Fruit fly (Drosophila melanogaster) whole organism, embryonic: ENCODE results near the gene HUWE1.
A peak's percentile ranks its signal among the peaks of the same experiment; 100 is the strongest.

Source experiments
- BEAF-32 ChIP-seq: fragments of 200-800 bp; sonication (Bioruptor generic); optimal IDR thresholded peaks from 3 replicates; lab custom pipeline; 2017; ENCODE audit warnings: missing biosample characterization, missing genetic modification characterization, mild to moderate bottlenecking, moderate library complexity, missing genetic modification reagents
- C15 ChIP-seq: fragments of 200-800 bp; sonication (Bioruptor generic); IDR thresholded peaks from 3 replicates; pipeline ENCODE4 v1.3.6; 2022; ENCODE audit warnings: missing biosample characterization, missing genetic modification characterization
- CG11247 ChIP-seq: fragments of 200-800 bp; sonication (Bioruptor generic); IDR thresholded peaks from 2 replicates; pipeline ENCODE4 v1.3.6; 2022; ENCODE audit warnings: missing biosample characterization, missing genetic modification characterization
- CG11696 ChIP-seq: fragments of 200-800 bp; sonication (Bioruptor generic); IDR thresholded peaks from 2 replicates; pipeline ENCODE4 v1.3.6; 2022; ENCODE audit warnings: missing biosample characterization, missing genetic modification characterization
- CG12391 ChIP-seq: fragments of 200-800 bp; sonication (Bioruptor generic); optimal IDR thresholded peaks from 3 replicates; lab custom pipeline; 2018; ENCODE audit warnings: missing biosample characterization, mild to moderate bottlenecking, missing genetic modification characterization, moderate library complexity
- CG1647 ChIP-seq: fragments of 200-800 bp; sonication (Bioruptor generic); optimal IDR thresholded peaks from 3 replicates; lab custom pipeline; 2016; ENCODE audit warnings: missing biosample characterization, missing genetic modification characterization
- CG16779 ChIP-seq: fragments of 200-800 bp; sonication (Bioruptor generic); IDR thresholded peaks from 2 replicates; pipeline ENCODE4 v1.3.6; 2022; ENCODE audit warnings: missing biosample characterization, missing genetic modification characterization
- CG17186 ChIP-seq: fragments of 200-800 bp; sonication (Bioruptor generic); optimal IDR thresholded peaks from 3 replicates; lab custom pipeline; 2017; ENCODE audit warnings: missing biosample characterization, missing genetic modification reagents, missing genetic modification characterization
- CG2120 ChIP-seq: fragments of 200-800 bp; sonication (Bioruptor generic); optimal IDR thresholded peaks from 3 replicates; lab custom pipeline; 2016; ENCODE audit warnings: missing biosample characterization, missing genetic modification characterization
- CG2712 ChIP-seq: fragments of 200-800 bp; optimal IDR thresholded peaks from 3 replicates; lab custom pipeline; 2019; ENCODE audit warnings: missing biosample characterization, mild to moderate bottlenecking, missing genetic modification characterization, moderate library complexity
- CG7271 ChIP-seq: fragments of 200-800 bp; sonication (Bioruptor generic); optimal IDR thresholded peaks from 2 replicates; lab custom pipeline; 2018; ENCODE audit warnings: missing biosample characterization, mild to moderate bottlenecking, missing genetic modification characterization, moderate library complexity
- CG7839 ChIP-seq: fragments of 200-800 bp; sonication (Bioruptor generic); optimal IDR thresholded peaks from 3 replicates; lab custom pipeline; 2018; ENCODE audit warnings: missing biosample characterization, mild to moderate bottlenecking, missing genetic modification characterization, moderate library complexity
- CG7928 ChIP-seq: fragments of 200-800 bp; sonication (Bioruptor generic); optimal IDR thresholded peaks from 2 replicates; lab custom pipeline; 2017; ENCODE audit warnings: missing biosample characterization, mild to moderate bottlenecking, missing genetic modification characterization
- CG8290 ChIP-seq, 3 experiments: fragments of 200-800 bp; sonication (Bioruptor generic); optimal IDR thresholded peaks; 2 replicates each; lab custom pipeline; 2016 to 2019; ENCODE audit warnings: missing biosample characterization in 3 of 3, missing genetic modification characterization in 3 of 3, mild to moderate bottlenecking in 2 of 3, moderate library complexity in 1 of 3
- CoRest ChIP-seq: fragments of 200-800 bp; sonication (Bioruptor generic); optimal IDR thresholded peaks from 3 replicates; lab custom pipeline; 2018; ENCODE audit warnings: missing biosample characterization, mild to moderate bottlenecking, missing genetic modification characterization, moderate library complexity
- Dll ChIP-seq: fragments of 200-800 bp; sonication (Bioruptor generic); IDR thresholded peaks from 4 replicates; pipeline ENCODE4 v1.3.6; 2022; ENCODE audit warnings: missing biosample characterization, missing genetic modification characterization; ENCODE audit not compliant: partially characterized antibody
- Doc2 ChIP-seq: fragments of 200-800 bp; sonication (Bioruptor generic); IDR thresholded peaks from 2 replicates; pipeline ENCODE4 v1.3.6; 2022; ENCODE audit warnings: missing biosample characterization, missing genetic modification characterization
- Dref ChIP-seq: fragments of 200-800 bp; sonication (Bioruptor generic); IDR thresholded peaks from 2 replicates; pipeline ENCODE4 v1.3.6; 2022; ENCODE audit warnings: missing biosample characterization, missing genetic modification characterization
- Ets97D ChIP-seq: fragments of 200-800 bp; sonication (Bioruptor generic); optimal IDR thresholded peaks from 3 replicates; lab custom pipeline; 2016; ENCODE audit warnings: missing biosample characterization, missing genetic modification characterization
- HHEX ChIP-seq: fragments of 200-800 bp; sonication (Bioruptor generic); optimal IDR thresholded peaks from 3 replicates; lab custom pipeline; 2017; ENCODE audit warnings: missing biosample characterization, mild to moderate bottlenecking, missing genetic modification characterization, missing genetic modification reagents
- MBD-R2 ChIP-seq: fragments of 200-800 bp; sonication (Bioruptor generic); IDR thresholded peaks from 2 replicates; pipeline ENCODE4 v1.3.6; 2022; ENCODE audit warnings: missing biosample characterization, missing genetic modification characterization
- Med ChIP-seq: fragments of 200-800 bp; sonication (Bioruptor generic); peaks from one replicate; lab custom pipeline; 2016; ENCODE audit warnings: missing biosample characterization, missing genetic modification characterization, mild to moderate bottlenecking, inconsistent platforms, moderate library complexity
- Ptx1 ChIP-seq: fragments of 200-800 bp; sonication (Bioruptor generic); IDR thresholded peaks from 2 replicates; pipeline ENCODE4 v1.3.6; 2022; ENCODE audit warnings: missing biosample characterization, missing genetic modification characterization
- Rfx ChIP-seq: fragments of 200-800 bp; sonication (Bioruptor generic); IDR thresholded peaks from 2 replicates; pipeline ENCODE4 v1.3.6; 2022; ENCODE audit warnings: missing biosample characterization, missing genetic modification characterization
- Sin3A ChIP-seq: fragments of >200 bp; optimal IDR thresholded peaks from 2 replicates; lab custom pipeline; 2018
- Sry-β ChIP-seq: fragments of 200-800 bp; sonication (Bioruptor generic); optimal IDR thresholded peaks from 2 replicates; lab custom pipeline; 2018; ENCODE audit warnings: missing biosample characterization, mild to moderate bottlenecking, missing genetic modification characterization, moderate library complexity
- az2 ChIP-seq: fragments of 200-800 bp; sonication (Bioruptor generic); optimal IDR thresholded peaks from 3 replicates; lab custom pipeline; 2016; ENCODE audit warnings: missing biosample characterization, missing genetic modification characterization
- bab2 ChIP-seq: fragments of 200-800 bp; sonication (Bioruptor generic); optimal IDR thresholded peaks from 2 replicates; lab custom pipeline; 2016; ENCODE audit warnings: missing biosample characterization, missing genetic modification characterization
- ci ChIP-seq: fragments of 200-800 bp; sonication (Bioruptor generic); IDR thresholded peaks from 3 replicates; pipeline ENCODE4 v1.3.6; 2022; ENCODE audit warnings: missing biosample characterization, missing genetic modification characterization
- crp ChIP-seq, 2 experiments: fragments of 200-800 bp; sonication (Bioruptor generic); optimal IDR thresholded peaks; 2 replicates in 1 of 2; 3 replicates in 1 of 2; lab custom pipeline; 2017; ENCODE audit warnings: missing biosample characterization in 2 of 2, missing genetic modification characterization in 2 of 2, mild to moderate bottlenecking in 1 of 2, moderate library complexity in 1 of 2
- dysf ChIP-seq: fragments of 200-800 bp; sonication (Bioruptor generic); IDR thresholded peaks from 3 replicates; pipeline ENCODE4 v1.3.6; 2022; ENCODE audit warnings: missing biosample characterization, missing genetic modification characterization
- esg ChIP-seq: fragments of 200-800 bp; sonication (Bioruptor generic); conservative IDR thresholded peaks from 2 replicates; pipeline ENCODE4 v1.3.6; 2022; ENCODE audit warnings: missing biosample characterization, missing genetic modification characterization
- ewg ChIP-seq: fragments of 200-800 bp; sonication (Bioruptor generic); optimal IDR thresholded peaks from 3 replicates; lab custom pipeline; 2017; ENCODE audit warnings: mild to moderate bottlenecking, missing biosample characterization, missing genetic modification reagents, missing genetic modification characterization
- hkb ChIP-seq, 2 experiments: fragments of 200-800 bp in 1 of 2; fragments of >200 bp in 1 of 2; sonication (Bioruptor generic) in 1 of 2; IDR thresholded peaks in 1 of 2; optimal IDR thresholded peaks in 1 of 2; 2 replicates each; pipeline versions ENCODE4 v1.3.6 to Lab custom; 2017 to 2022; ENCODE audit warnings: missing biosample characterization in 1 of 2, missing genetic modification characterization in 1 of 2
- insv ChIP-seq, 2 experiments: fragments of 200-800 bp; sonication (Bioruptor generic); optimal IDR thresholded peaks; 3 replicates each; lab custom pipeline; 2016 to 2018; ENCODE audit warnings: missing biosample characterization in 2 of 2, missing genetic modification characterization in 2 of 2
- mam ChIP-seq: fragments of 200-800 bp; sonication (Bioruptor generic); optimal IDR thresholded peaks from 3 replicates; lab custom pipeline; 2016; ENCODE audit warnings: missing biosample characterization, missing genetic modification characterization
- nmo ChIP-seq: fragments of 200-800 bp; sonication (Bioruptor generic); optimal IDR thresholded peaks from 2 replicates; lab custom pipeline; 2018; ENCODE audit warnings: missing biosample characterization, mild to moderate bottlenecking, missing genetic modification characterization, moderate library complexity
- phol ChIP-seq: fragments of 200-800 bp; sonication (Bioruptor generic); optimal IDR thresholded peaks from 3 replicates; lab custom pipeline; 2018; ENCODE audit warnings: missing biosample characterization, mild to moderate bottlenecking, missing genetic modification characterization, moderate library complexity
- prd ChIP-seq, 3 experiments: fragments of >200 bp in 2 of 3; fragments of 200-800 bp in 1 of 3; sonication (Bioruptor generic) in 1 of 3; optimal IDR thresholded peaks in 2 of 3; IDR thresholded peaks in 1 of 3; 2 replicates in 2 of 3; 3 replicates in 1 of 3; pipeline versions ENCODE4 v1.3.6 to Lab custom; 2017 to 2022; ENCODE audit warnings: missing biosample characterization in 1 of 3, missing genetic modification characterization in 1 of 3
- pzg ChIP-seq: fragments of 200-800 bp; sonication (Bioruptor generic); optimal IDR thresholded peaks from 3 replicates; lab custom pipeline; 2018; ENCODE audit warnings: missing biosample characterization, mild to moderate bottlenecking, missing genetic modification characterization, moderate library complexity
- row ChIP-seq: fragments of 200-800 bp; sonication (Bioruptor generic); IDR thresholded peaks from 3 replicates; pipeline ENCODE4 v1.3.6; 2022; ENCODE audit warnings: missing biosample characterization, missing genetic modification characterization
- sisA ChIP-seq: fragments of 200-800 bp; sonication (Bioruptor generic); IDR thresholded peaks from 2 replicates; pipeline ENCODE4 v1.3.6; 2022; ENCODE audit warnings: missing biosample characterization, missing genetic modification characterization
- slbo ChIP-seq: fragments of 200-800 bp; sonication (Bioruptor generic); IDR thresholded peaks from 2 replicates; pipeline ENCODE4 v1.3.6; 2022; ENCODE audit warnings: missing biosample characterization, missing genetic modification characterization
- sqz ChIP-seq: fragments of 200-800 bp; sonication (Bioruptor generic); optimal IDR thresholded peaks from 3 replicates; lab custom pipeline; 2018; ENCODE audit warnings: missing biosample characterization, mild to moderate bottlenecking, missing genetic modification characterization
- stc ChIP-seq: fragments of 200-800 bp; sonication (Bioruptor generic); IDR thresholded peaks from 2 replicates; pipeline ENCODE4 v1.3.6; 2022; ENCODE audit warnings: missing biosample characterization, missing genetic modification characterization
- tll ChIP-seq, 2 experiments: fragments of 200-800 bp in 1 of 2; fragments of >200 bp in 1 of 2; sonication (Bioruptor generic) in 1 of 2; optimal IDR thresholded peaks; 2 replicates each; lab custom pipeline; 2017 to 2019; ENCODE audit warnings: missing biosample characterization in 2 of 2, missing genetic modification characterization in 2 of 2, mild to moderate bottlenecking in 1 of 2, moderate library complexity in 1 of 2
- toy ChIP-seq: fragments of 200-800 bp; sonication (Bioruptor generic); IDR thresholded peaks from 2 replicates; pipeline ENCODE4 v1.3.6; 2022; ENCODE audit warnings: missing biosample characterization, missing genetic modification characterization

Gene HUWE1

DNA sequence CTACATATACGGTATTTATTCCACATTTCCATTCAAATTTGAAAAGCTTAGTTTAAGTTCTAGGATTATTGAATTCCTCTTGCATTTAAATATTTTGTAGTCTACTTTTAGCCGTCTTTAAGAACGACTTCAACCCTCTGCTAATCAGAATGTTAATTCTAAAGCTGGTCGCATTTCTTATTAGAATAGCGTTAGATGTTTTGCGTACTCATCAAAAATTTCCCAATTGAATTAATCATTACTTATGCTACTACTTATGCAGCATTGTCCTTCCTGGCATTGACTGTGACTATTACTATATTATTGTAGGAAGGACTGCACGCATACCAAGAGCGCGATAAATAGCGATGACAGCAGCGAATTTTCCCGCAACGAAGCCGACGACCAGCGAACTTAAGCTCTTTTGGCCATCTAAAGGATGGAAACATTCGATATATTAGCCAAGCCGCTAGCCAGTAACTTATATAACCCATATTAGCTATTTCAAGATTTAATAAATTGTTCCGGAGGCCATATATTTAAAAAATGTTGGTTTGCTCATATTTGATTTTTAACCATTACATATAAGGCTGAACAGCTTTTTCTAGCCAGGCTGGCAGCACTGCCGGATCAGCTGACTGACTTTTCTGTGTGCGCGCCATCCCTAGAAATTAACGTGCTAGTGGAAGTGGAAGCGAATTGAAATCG lies 15.4 kb upstream of the HUWE1 start, which contains the start of gene CG8128 (continued):
- TF ChIP-seq CG7839 (tag; lab: Kevin White, UChicago) (peak; percentile 16), sisA (0 out of 2 replicates have a peak, but pooled peaks have one; percentile 9), Doc2 (GFP tag; lab: Robert Waterston, UW) (no peak), CG2712 (tag; lab: Kevin White, UChicago) (peak; percentile 14), MBD-R2 (GFP tag; lab: Robert Waterston, UW) (no peak; the same call in 1 of the 2 replicates), sqz (no peak), esg (peak; percentile 15; the same call in 1 of the 2 replicates), Dll (GFP tag; lab: Robert Waterston, UW) (0 out of 4 replicates have a peak, but pooled peaks have one; percentile 10), toy (GFP tag; lab: Robert Waterston, UW) (no peak), CG2120 (GFP tag; lab: Kevin White, UChicago) (peak; percentile 32), Dref (GFP tag; lab: Robert Waterston, UW) (peak; percentile 36; the same call in 1 of the 2 replicates), pzg (GFP tag; lab: Kevin White, UChicago) (peak; percentile 45), CG7928 (GFP tag; lab: Kevin White, UChicago) (peak; percentile 90), nmo (GFP tag; lab: Kevin White, UChicago) (peak; percentile 30), bab2 (GFP tag; lab: Kevin White, UChicago) (peak; percentile 9), phol (tag; lab: Kevin White, UChicago) (peak; percentile 15), row (GFP tag; lab: Robert Waterston, UW) (peak; percentile 78), CG12391 (peak; percentile 2), dysf (GFP tag; lab: Robert Waterston, UW) (0 out of 3 replicates have a peak, but pooled peaks have one; percentile 6), slbo (GFP tag; lab: Robert Waterston, UW) (peak; percentile 18; the same call in 1 of the 2 replicates), HHEX (GFP tag; lab: Kevin White, UChicago) (no peak), CG7271 (tag; lab: Kevin White, UChicago) (no peak), mam (GFP tag; lab: Kevin White, UChicago) (peak; percentile 13), hkb (optimal IDR thresholded peaks at IDR 0.05; lab: Kevin White, UChicago) (peak; percentile 60), hkb (GFP tag; IDR thresholded peaks at IDR 0.05; lab: Robert Waterston, UW) (no peak), CG11247 (GFP tag; lab: Robert Waterston, UW) (no peak), Ptx1 (GFP tag; lab: Robert Waterston, UW) (0 out of 2 replicates have a peak, but pooled peaks have one; percentile 18), Sin3A (peak; percentile 42), az2 (GFP tag; lab: Kevin White, UChicago) (no peak), CG11696 (GFP tag; lab: Robert Waterston, UW) (no peak), CG16779 (GFP tag; lab: Robert Waterston, UW) (no peak), stc (GFP tag; lab: Robert Waterston, UW) (no peak), Sry-β (GFP tag; lab: Kevin White, UChicago) (peak; percentile 94), crp (GFP tag; optimal IDR thresholded peaks at IDR 0.05; lab: Kevin White, UChicago) (peak; percentile 63 to 93), Med (GFP tag; lab: Kevin White, UChicago) (peak; percentile 87), Ets97D (peak; percentile 12), prd (optimal IDR thresholded peaks at IDR 0.05; lab: Kevin White, UChicago) (no peak), prd (GFP tag; IDR thresholded peaks at IDR 0.05; lab: Robert Waterston, UW) (0 out of 3 replicates have a peak, but pooled peaks have one; percentile 32), CoRest (tag; lab: Kevin White, UChicago) (peak; percentile 20), CG17186 (GFP tag; lab: Kevin White, UChicago) (peak; percentile 33), ewg (GFP tag; lab: Kevin White, UChicago) (peak; percentile 4), Rfx (GFP tag; lab: Robert Waterston, UW) (peak; percentile 7; the same call in 1 of the 2 replicates), tll (GFP tag; optimal IDR thresholded peaks at IDR 0.05; lab: Kevin White, UChicago) (peak; percentile 26 to 88), ci (GFP tag; lab: Robert Waterston, UW) (no peak), CG8290 (GFP tag; optimal IDR thresholded peaks at IDR 0.05; lab: Kevin White, UChicago) (no peak), CG8290 (tag; optimal IDR thresholded peaks at IDR 0.05; lab: Kevin White, UChicago) (peak in 1 of 2 experiments; percentile 56), C15 (no peak), insv (GFP tag; optimal IDR thresholded peaks at IDR 0.05; lab: Kevin White, UChicago) (peak; percentile 91 to 98), BEAF-32 (GFP tag; lab: Kevin White, UChicago) (peak; percentile 50), CG1647 (GFP tag; lab: Kevin White, UChicago) (peak; percentile 6)
